Fruit fly (Drosophila melanogaster) whole organism, embryonic: ENCODE measurements around the gene CG12012.

Experiments
- Antp ChIP-seq: fragments of 200-800 bp; sonication (Bioruptor generic); optimal IDR thresholded peaks from 3 replicates; lab custom pipeline; 2016; ENCODE audit warnings: missing biosample characterization, missing genetic modification characterization
- Awh ChIP-seq: fragments of 200-800 bp; sonication (Bioruptor generic); IDR thresholded peaks from 2 replicates; pipeline ENCODE4, ENCODE4 v1.3.6; 2022; ENCODE audit warnings: missing biosample characterization, missing genetic modification characterization
- B-H1 ChIP-seq: fragments of 200-800 bp; sonication (Bioruptor generic); IDR thresholded peaks from 3 replicates; pipeline ENCODE4 v1.3.6; 2022; ENCODE audit warnings: missing biosample characterization, missing genetic modification characterization
- C15 ChIP-seq: fragments of 200-800 bp; sonication (Bioruptor generic); IDR thresholded peaks from 3 replicates; pipeline ENCODE4 v1.3.6; 2022; ENCODE audit warnings: missing biosample characterization, missing genetic modification characterization
- CG10209 ChIP-seq: fragments of 200-800 bp; sonication (Bioruptor generic); optimal IDR thresholded peaks from 3 replicates; lab custom pipeline; 2017; ENCODE audit warnings: missing biosample characterization, mild to moderate bottlenecking, missing genetic modification characterization, missing genetic modification reagents
- CG10959 ChIP-seq: fragments of 200-800 bp; sonication (Bioruptor generic); IDR thresholded peaks from 2 replicates; pipeline ENCODE4 v1.3.6; 2022; ENCODE audit warnings: missing biosample characterization, missing genetic modification characterization
- CG14667 ChIP-seq: fragments of 200-800 bp; sonication (Bioruptor generic); IDR thresholded peaks from 2 replicates; pipeline ENCODE4 v1.3.6; 2022; ENCODE audit warnings: missing biosample characterization, missing genetic modification characterization
- CG15479 ChIP-seq: fragments of 200-800 bp; sonication (Bioruptor generic); optimal IDR thresholded peaks from 3 replicates; lab custom pipeline; 2019; ENCODE audit warnings: missing biosample characterization, mild to moderate bottlenecking, missing genetic modification characterization, moderate library complexity
- CG15696 ChIP-seq: fragments of 200-800 bp; sonication (Bioruptor generic); optimal IDR thresholded peaks from 2 replicates; lab custom pipeline; 2019; ENCODE audit warnings: missing biosample characterization, mild to moderate bottlenecking, missing genetic modification characterization, moderate library complexity
- CG18476 ChIP-seq: fragments of 200-800 bp; sonication (Bioruptor generic); optimal IDR thresholded peaks from 2 replicates; lab custom pipeline; 2016; ENCODE audit warnings: missing biosample characterization, mild to moderate bottlenecking, missing genetic modification characterization
- CG2875 ChIP-seq: fragments of 200-800 bp; sonication (Bioruptor generic); optimal IDR thresholded peaks from 2 replicates; lab custom pipeline; 2017; ENCODE audit warnings: missing biosample characterization, mild to moderate bottlenecking, missing genetic modification characterization, missing genetic modification reagents
- CG3407 ChIP-seq: fragments of 200-800 bp; sonication (Bioruptor generic); optimal IDR thresholded peaks from 2 replicates; lab custom pipeline; 2018; ENCODE audit warnings: missing biosample characterization, mild to moderate bottlenecking, missing genetic modification characterization
- CG34376 ChIP-seq: fragments of 200-800 bp; sonication (Bioruptor generic); optimal IDR thresholded peaks from 2 replicates; lab custom pipeline; 2018; ENCODE audit warnings: missing biosample characterization, mild to moderate bottlenecking, missing genetic modification characterization
- CG6689 ChIP-seq: fragments of 200-800 bp; sonication (Bioruptor generic); IDR thresholded peaks from 2 replicates; pipeline ENCODE4 v1.3.6; 2022; ENCODE audit warnings: missing biosample characterization, missing genetic modification characterization
- CG7928 ChIP-seq: fragments of 200-800 bp; sonication (Bioruptor generic); optimal IDR thresholded peaks from 2 replicates; lab custom pipeline; 2017; ENCODE audit warnings: missing biosample characterization, mild to moderate bottlenecking, missing genetic modification characterization
- CG9932 ChIP-seq: fragments of 200-800 bp; sonication (Bioruptor generic); IDR thresholded peaks from 2 replicates; pipeline ENCODE4 v1.3.6; 2022; ENCODE audit warnings: missing biosample characterization, missing genetic modification characterization
- Chrac-16 ChIP-seq: fragments of 200-800 bp; sonication (Bioruptor generic); optimal IDR thresholded peaks from 3 replicates; lab custom pipeline; 2016; ENCODE audit warnings: missing biosample characterization, missing genetic modification characterization
- Ets65A ChIP-seq: fragments of 200-800 bp; sonication (Bioruptor generic); peaks from one replicate; lab custom pipeline; 2016; ENCODE audit warnings: missing biosample characterization, missing genetic modification characterization
- H15 ChIP-seq: fragments of 200-800 bp; sonication (Bioruptor generic); IDR thresholded peaks from 3 replicates; pipeline ENCODE4 v1.3.6; 2022; ENCODE audit warnings: missing biosample characterization, missing genetic modification characterization
- HmgD ChIP-seq: fragments of 200-800 bp; sonication (Bioruptor generic); optimal IDR thresholded peaks from 3 replicates; lab custom pipeline; 2016; ENCODE audit warnings: missing biosample characterization, missing genetic modification characterization
- Hr3 ChIP-seq: fragments of 200-800 bp; sonication (Bioruptor generic); optimal IDR thresholded peaks from 3 replicates; lab custom pipeline; 2016; ENCODE audit warnings: missing biosample characterization, missing genetic modification characterization
- Jarid2 ChIP-seq: fragments of 200-800 bp; sonication (Bioruptor generic); optimal IDR thresholded peaks from 3 replicates; lab custom pipeline; 2017; ENCODE audit warnings: mild to moderate bottlenecking, missing biosample characterization, missing genetic modification reagents, missing genetic modification characterization
- MTF-1 ChIP-seq: fragments of 200-800 bp; sonication (Bioruptor generic); optimal IDR thresholded peaks from 2 replicates; lab custom pipeline; 2018; ENCODE audit warnings: missing biosample characterization, mild to moderate bottlenecking, missing genetic modification characterization, borderline replicate concordance
- Oaz ChIP-seq: fragments of 200-800 bp; sonication (Bioruptor generic); IDR thresholded peaks from 2 replicates; pipeline ENCODE4 v1.3.6; 2022; ENCODE audit warnings: missing biosample characterization, missing genetic modification characterization
- Opbp ChIP-seq: fragments of 200-800 bp; sonication (Bioruptor generic); IDR thresholded peaks from 3 replicates; pipeline ENCODE4 v1.3.6; 2022; ENCODE audit warnings: missing biosample characterization, missing genetic modification characterization; ENCODE audit not compliant: partially characterized antibody
- Optix ChIP-seq: fragments of 200-800 bp; sonication (Bioruptor generic); IDR thresholded peaks from 3 replicates; pipeline ENCODE4 v1.3.6; 2022; ENCODE audit warnings: missing biosample characterization, missing genetic modification characterization
- Sox100B ChIP-seq: fragments of 200-800 bp; sonication (Bioruptor generic); optimal IDR thresholded peaks from 3 replicates; lab custom pipeline; 2018; ENCODE audit warnings: missing biosample characterization, mild to moderate bottlenecking, missing genetic modification characterization
- Spps ChIP-seq: fragments of 200-800 bp; sonication (Bioruptor generic); optimal IDR thresholded peaks from 2 replicates; lab custom pipeline; 2018; ENCODE audit warnings: missing biosample characterization, mild to moderate bottlenecking, missing genetic modification characterization
- TFAM ChIP-seq: fragments of 200-800 bp; sonication (Bioruptor generic); optimal IDR thresholded peaks from 2 replicates; lab custom pipeline; 2017; ENCODE audit warnings: missing biosample characterization, missing genetic modification characterization, inconsistent platforms
- Xrp1 ChIP-seq: fragments of 200-800 bp; sonication (Bioruptor generic); IDR thresholded peaks from 2 replicates; pipeline ENCODE4 v1.3.6; 2022; ENCODE audit warnings: missing biosample characterization, missing genetic modification characterization
- YL-1 ChIP-seq: fragments of 200-800 bp; sonication (Bioruptor generic); optimal IDR thresholded peaks from 3 replicates; lab custom pipeline; 2017; ENCODE audit warnings: missing biosample characterization, mild to moderate bottlenecking, missing genetic modification characterization
- al ChIP-seq: fragments of 200-800 bp; sonication (Bioruptor generic); IDR thresholded peaks from 2 replicates; pipeline ENCODE4 v1.3.6; 2022; ENCODE audit warnings: missing biosample characterization, missing genetic modification characterization
- bcd ChIP-seq: fragments of 200-800 bp; sonication (Bioruptor generic); optimal IDR thresholded peaks from 2 replicates; lab custom pipeline; 2017; ENCODE audit warnings: missing biosample characterization, mild to moderate bottlenecking, missing genetic modification characterization
- ci ChIP-seq: fragments of 200-800 bp; sonication (Bioruptor generic); IDR thresholded peaks from 3 replicates; pipeline ENCODE4 v1.3.6; 2022; ENCODE audit warnings: missing biosample characterization, missing genetic modification characterization
- da ChIP-seq: fragments of 200-800 bp; sonication (Bioruptor generic); optimal IDR thresholded peaks from 2 replicates; lab custom pipeline; 2016; ENCODE audit warnings: missing biosample characterization, missing genetic modification characterization
- dysf ChIP-seq: fragments of 200-800 bp; sonication (Bioruptor generic); IDR thresholded peaks from 3 replicates; pipeline ENCODE4 v1.3.6; 2022; ENCODE audit warnings: missing biosample characterization, missing genetic modification characterization
- eyg ChIP-seq: fragments of 200-800 bp; sonication (Bioruptor generic); optimal IDR thresholded peaks from 3 replicates; lab custom pipeline; 2016; ENCODE audit warnings: missing biosample characterization, missing genetic modification characterization
- jigr1 ChIP-seq: fragments of 200-800 bp; sonication (Bioruptor generic); IDR thresholded peaks from 3 replicates; pipeline ENCODE4 v1.3.6; 2022; ENCODE audit warnings: missing biosample characterization, missing genetic modification characterization
- klu ChIP-seq: fragments of 200-800 bp; sonication (Bioruptor generic); IDR thresholded peaks from 2 replicates; pipeline ENCODE4 v1.3.6; 2022; ENCODE audit warnings: missing biosample characterization, missing genetic modification characterization
- knrl ChIP-seq: fragments of 200-800 bp; sonication (Bioruptor generic); IDR thresholded peaks from 3 replicates; pipeline ENCODE4 v1.3.6; 2022; ENCODE audit warnings: missing biosample characterization, missing genetic modification characterization; ENCODE audit not compliant: partially characterized antibody
- oc ChIP-seq: fragments of 200-800 bp; sonication (Bioruptor generic); optimal IDR thresholded peaks from 2 replicates; lab custom pipeline; 2018; ENCODE audit warnings: missing biosample characterization, mild to moderate bottlenecking, missing genetic modification characterization, moderate library complexity
- otp ChIP-seq: fragments of 200-800 bp; sonication (Bioruptor generic); IDR thresholded peaks from 3 replicates; pipeline ENCODE4, ENCODE4 v1.3.6; 2022; ENCODE audit warnings: missing biosample characterization, missing genetic modification characterization
- pzg ChIP-seq: fragments of 200-800 bp; sonication (Bioruptor generic); optimal IDR thresholded peaks from 3 replicates; lab custom pipeline; 2018; ENCODE audit warnings: missing biosample characterization, mild to moderate bottlenecking, missing genetic modification characterization, moderate library complexity
- repo ChIP-seq: fragments of 200-800 bp; sonication (Bioruptor generic); optimal IDR thresholded peaks from 2 replicates; lab custom pipeline; 2016; ENCODE audit warnings: missing biosample characterization, missing genetic modification characterization
- sim ChIP-seq: fragments of 200-800 bp; sonication (Bioruptor generic); IDR thresholded peaks from 2 replicates; pipeline ENCODE4 v1.3.6; 2022; ENCODE audit warnings: missing biosample characterization, missing genetic modification characterization
- so ChIP-seq: fragments of 200-800 bp; sonication (Bioruptor generic); IDR thresholded peaks from 3 replicates; pipeline ENCODE4 v1.3.6; 2022; ENCODE audit warnings: missing biosample characterization, missing genetic modification characterization
- stc ChIP-seq: fragments of 200-800 bp; sonication (Bioruptor generic); IDR thresholded peaks from 2 replicates; pipeline ENCODE4 v1.3.6; 2022; ENCODE audit warnings: missing biosample characterization, missing genetic modification characterization
- tgo ChIP-seq: fragments of 200-800 bp; sonication (Bioruptor generic); IDR thresholded peaks from 3 replicates; pipeline ENCODE4 v1.3.6; 2022; ENCODE audit warnings: missing biosample characterization, missing genetic modification characterization
- vvl ChIP-seq: fragments of 200-800 bp; sonication (Bioruptor generic); IDR thresholded peaks from 2 replicates; pipeline ENCODE4 v1.3.6; 2022; ENCODE audit warnings: missing biosample characterization, missing genetic modification characterization
- wek ChIP-seq: fragments of 200-800 bp; sonication (Bioruptor generic); optimal IDR thresholded peaks from 3 replicates; lab custom pipeline; 2018; ENCODE audit warnings: missing biosample characterization, mild to moderate bottlenecking, missing genetic modification characterization, moderate library complexity

The CG12012 gene

dm6 chr3L:3394854-3395723, 18.5 kb downstream of the CG12012 start (continued):
- TF ChIP-seq klu (GFP tag; lab: Robert Waterston, UW) (peak; percentile 57; the same call in 1 of the 2 replicates), Chrac-16 (GFP tag; lab: Kevin White, UChicago) (peak; percentile 90), CG15479 (GFP tag; lab: Kevin White, UChicago) (peak; percentile 22), Optix (GFP tag; lab: Robert Waterston, UW) (peak; percentile 96), CG3407 (GFP tag; lab: Kevin White, UChicago) (peak; percentile 82), MTF-1 (GFP tag; lab: Kevin White, UChicago) (peak; percentile 73), bcd (GFP tag; lab: Kevin White, UChicago) (peak; percentile 83), CG10209 (peak; percentile 93), oc (peak; percentile 89), vvl (peak; percentile 91), Oaz (GFP tag; lab: Robert Waterston, UW) (peak; percentile 41), CG2875 (GFP tag; lab: Kevin White, UChicago) (peak; percentile 94), Jarid2 (GFP tag; lab: Kevin White, UChicago) (peak; percentile 48), Xrp1 (GFP tag; lab: Robert Waterston, UW) (peak; percentile 95), al (GFP tag; lab: Robert Waterston, UW) (no peak), wek (GFP tag; lab: Kevin White, UChicago) (peak; percentile 50), Antp (peak; percentile 93), tgo (peak; percentile 84), H15 (peak; percentile 93), jigr1 (GFP tag; lab: Robert Waterston, UW) (peak; percentile 85), Sox100B (GFP tag; lab: Kevin White, UChicago) (peak; percentile 77), sim (peak; percentile 91), CG7928 (GFP tag; lab: Kevin White, UChicago) (no peak), CG10959 (GFP tag; lab: Robert Waterston, UW) (peak; percentile 96), Ets65A (GFP tag; lab: Kevin White, UChicago) (peak; percentile 99), repo (GFP tag; lab: Kevin White, UChicago) (peak; percentile 79), TFAM (GFP tag; lab: Kevin White, UChicago) (peak; percentile 73), CG34376 (GFP tag; lab: Kevin White, UChicago) (no peak), da (GFP tag; lab: Kevin White, UChicago) (peak; percentile 73), HmgD (GFP tag; lab: Kevin White, UChicago) (peak; percentile 87), knrl (GFP tag; lab: Robert Waterston, UW) (no peak), Hr3 (GFP tag; lab: Kevin White, UChicago) (peak; percentile 93), CG6689 (GFP tag; lab: Robert Waterston, UW) (peak; percentile 92), CG14667 (GFP tag; lab: Robert Waterston, UW) (peak; percentile 87), CG18476 (peak; percentile 53), B-H1 (GFP tag; lab: Robert Waterston, UW) (peak; percentile 86), Awh (peak; percentile 85), CG15696 (peak; percentile 89), dysf (GFP tag; lab: Robert Waterston, UW) (peak; percentile 80), Spps (tag; lab: Kevin White, UChicago) (peak; percentile 78), so (peak; percentile 51; the same call in 2 of the 3 replicates), otp (GFP tag; lab: Robert Waterston, UW) (peak; percentile 98), stc (GFP tag; lab: Robert Waterston, UW) (peak; percentile 80), eyg (GFP tag; lab: Kevin White, UChicago) (peak; percentile 7), Opbp (0 out of 3 replicates have a peak, but pooled peaks have one; percentile 21), CG9932 (GFP tag; lab: Robert Waterston, UW) (no peak), pzg (GFP tag; lab: Kevin White, UChicago) (no peak), C15 (GFP tag; lab: Robert Waterston, UW) (peak; percentile 62; the same call in 1 of the 3 replicates), YL-1 (GFP tag; lab: Kevin White, UChicago) (peak; percentile 68), ci (peak; percentile 97)
